Worm (Caenorhabditis elegans) whole organism, L4 larva: ENCODE measurements around the gene plk-3.
"Not testable (repeated sequence)": the region's sequence is repeated elsewhere in the genome, so short reads cannot be mapped to it uniquely, and the experiment has no call there.

ENCODE experiments used
- F37D6.2 ChIP-seq: sonication (generic microtip); optimal IDR thresholded peaks from 2 replicates; lab custom pipeline; 2016; ENCODE audit warnings: mild to moderate bottlenecking, missing genetic modification characterization, missing compliant biosample characterization
- Y48G9A.11 ChIP-seq: fragments of 200-800 bp; sonication (Bioruptor generic); IDR thresholded peaks from 2 replicates; pipeline ENCODE4 v1.3.6; 2022; ENCODE audit warnings: missing genetic modification reagents, missing genetic modification characterization, missing compliant biosample characterization
- arid-1 ChIP-seq: fragments of 200-800 bp; sonication (Bioruptor generic); conservative IDR thresholded peaks from 2 replicates; pipeline ENCODE4 v1.3.6; 2022; ENCODE audit warnings: missing genetic modification reagents, missing genetic modification characterization, missing compliant biosample characterization
- attf-4 ChIP-seq: sonication (generic microtip); optimal IDR thresholded peaks from 3 replicates; lab custom pipeline; 2017; ENCODE audit warnings: missing biosample characterization, missing genetic modification characterization
- ces-1 ChIP-seq: fragments of 150-350 bp; sonication (generic microtip); optimal IDR thresholded peaks from 4 replicates; lab custom pipeline; 2014; ENCODE audit warnings: missing biosample characterization, missing genetic modification reagents, missing genetic modification characterization
- cey-2 ChIP-seq: sonication (generic microtip); optimal IDR thresholded peaks from 3 replicates; lab custom pipeline; 2017; ENCODE audit warnings: missing genetic modification characterization, mild to moderate bottlenecking, missing compliant biosample characterization, antibody characterized with exemption, borderline replicate concordance; ENCODE audit not compliant: insufficient read depth
- ctbp-1 ChIP-seq: fragments of 200-800 bp; sonication (Bioruptor generic); IDR thresholded peaks from 2 replicates; pipeline ENCODE4 v1.3.6; 2022; ENCODE audit warnings: missing genetic modification reagents, missing genetic modification characterization, missing compliant biosample characterization
- daf-19 ChIP-seq: fragments of 200-800 bp; sonication (Bioruptor generic); conservative IDR thresholded peaks from 2 replicates; pipeline ENCODE4 v1.3.6; 2022; ENCODE audit warnings: missing genetic modification characterization, missing compliant biosample characterization
- jun-1 ChIP-seq: fragments of 150-350 bp; optimal IDR thresholded peaks from 2 replicates; lab custom pipeline; 2014; ENCODE audit warnings: missing biosample characterization, missing genetic modification reagents, missing genetic modification characterization
- lim-7 ChIP-seq: fragments of 200-800 bp; sonication (Bioruptor generic); IDR thresholded peaks from 2 replicates; pipeline ENCODE4 v1.3.6; 2022; ENCODE audit warnings: missing genetic modification characterization, missing compliant biosample characterization
- mep-1 ChIP-seq: fragments of 150-350 bp; sonication (generic microtip); optimal IDR thresholded peaks from 3 replicates; lab custom pipeline; 2014; ENCODE audit warnings: missing biosample characterization, missing genetic modification characterization
- mes-2 ChIP-seq: sonication (generic microtip); optimal IDR thresholded peaks from 2 replicates; lab custom pipeline; 2016; ENCODE audit warnings: missing genotype, mild to moderate bottlenecking, missing genetic modification characterization, missing compliant biosample characterization; ENCODE audit not compliant: poor library complexity, severe bottlenecking
- nhr-42 ChIP-seq: fragments of 200-800 bp; sonication (Bioruptor generic); IDR thresholded peaks from 2 replicates; pipeline ENCODE4 v1.3.6; 2022; ENCODE audit warnings: missing genetic modification characterization, missing compliant biosample characterization
- pha-4 ChIP-seq, 2 experiments: fragments of 150-350 bp in 1 of 2; fragments of 200-800 bp in 1 of 2; sonication (Bioruptor generic) in 1 of 2; IDR thresholded peaks in 1 of 2; optimal IDR thresholded peaks in 1 of 2; 2 replicates each; pipeline versions ENCODE4 v1.3.6 to Lab custom; 2014 to 2022; ENCODE audit warnings: missing genetic modification characterization in 2 of 2, missing genetic modification reagents in 2 of 2, missing biosample characterization in 1 of 2, missing compliant biosample characterization in 1 of 2
- php-3 ChIP-seq: fragments of 200-800 bp; sonication (Bioruptor generic); IDR thresholded peaks from 2 replicates; pipeline ENCODE4 v1.3.6; 2022; ENCODE audit warnings: missing genetic modification reagents, missing genetic modification characterization, missing compliant biosample characterization
- rbr-2 ChIP-seq: sonication (generic microtip); optimal IDR thresholded peaks from 2 replicates; lab custom pipeline; 2016; ENCODE audit warnings: missing genotype, missing genetic modification characterization, missing compliant biosample characterization
- set-16 ChIP-seq: fragments of 200-800 bp; sonication (Bioruptor generic); IDR thresholded peaks from 2 replicates; pipeline ENCODE4 v1.3.6; 2022; ENCODE audit warnings: missing genetic modification reagents, missing genetic modification characterization, missing compliant biosample characterization
- snpc-1.2 ChIP-seq: fragments of 200-800 bp; sonication (Bioruptor generic); IDR thresholded peaks from 2 replicates; pipeline ENCODE4 v1.3.6; 2022; ENCODE audit warnings: missing genetic modification reagents, missing genetic modification characterization, missing compliant biosample characterization
- tag-97 ChIP-seq: fragments of 200-800 bp; sonication (Bioruptor generic); IDR thresholded peaks from 2 replicates; pipeline ENCODE4 v1.3.6; 2022; ENCODE audit warnings: missing genetic modification characterization, missing compliant biosample characterization
- tra-1 ChIP-seq: fragments of 200-800 bp; sonication (Bioruptor generic); IDR thresholded peaks from 2 replicates; pipeline ENCODE4 v1.3.6; 2022; ENCODE audit warnings: missing genetic modification reagents, missing genetic modification characterization, missing compliant biosample characterization
- unc-62 ChIP-seq, 3 experiments: fragments of 150-350 bp in 1 of 3; sonication (generic microtip); optimal IDR thresholded peaks in 2 of 3; peaks in 1 of 3; 1 replicate in 1 of 3; 2 replicates in 2 of 3; lab custom pipeline; 2014 to 2017; ENCODE audit warnings: missing biosample characterization in 3 of 3, missing genetic modification characterization in 3 of 3, missing genetic modification reagents in 3 of 3, missing genotype in 1 of 3
- vab-7 ChIP-seq: fragments of 200-800 bp; sonication (Bioruptor generic); IDR thresholded peaks from 2 replicates; pipeline ENCODE4 v1.3.6; 2022; ENCODE audit warnings: missing genetic modification reagents, missing genetic modification characterization, missing compliant biosample characterization
- zfp-3 ChIP-seq: fragments of 200-800 bp; sonication (Bioruptor generic); conservative IDR thresholded peaks from 2 replicates; pipeline ENCODE4 v1.3.6; 2022; ENCODE audit warnings: missing genetic modification reagents, missing genetic modification characterization, missing compliant biosample characterization

plk-3 gene

DNA sequence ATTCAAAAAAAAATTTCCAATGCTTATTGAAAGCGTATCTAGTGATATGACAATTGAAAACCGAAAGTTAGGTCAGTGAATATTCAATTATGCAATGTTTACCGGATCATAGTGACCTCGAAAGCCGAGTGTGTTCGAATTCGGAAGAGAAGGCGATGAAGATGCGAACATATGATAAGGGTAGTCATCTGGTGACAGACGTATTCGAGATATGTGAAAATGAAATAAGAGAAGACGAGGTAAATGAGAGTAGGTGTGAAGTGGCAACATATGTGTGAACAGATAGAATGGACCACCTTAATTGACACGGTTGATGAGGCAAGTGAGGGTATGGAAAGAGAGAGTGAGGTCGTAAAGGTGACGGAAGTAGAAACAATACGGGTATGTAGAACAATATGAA lies 18.1 kb downstream of the plk-3 start:
- TF ChIP-seq pha-4 (GFP tag; IDR thresholded peaks at IDR 0.05; lab: Robert Waterston, UW) (no peak), pha-4 (tag; optimal IDR thresholded peaks at IDR 0.05; lab: Kevin White, UChicago) (no peak), unc-62 (GFP tag; optimal IDR thresholded peaks at IDR 0.05 in 1 of 2; lab: Kevin White, UChicago) (peak in 1 of 2 experiments; percentile 92), unc-62 (tag; optimal IDR thresholded peaks at IDR 0.05; lab: Kevin White, UChicago) (no peak)

DNA sequence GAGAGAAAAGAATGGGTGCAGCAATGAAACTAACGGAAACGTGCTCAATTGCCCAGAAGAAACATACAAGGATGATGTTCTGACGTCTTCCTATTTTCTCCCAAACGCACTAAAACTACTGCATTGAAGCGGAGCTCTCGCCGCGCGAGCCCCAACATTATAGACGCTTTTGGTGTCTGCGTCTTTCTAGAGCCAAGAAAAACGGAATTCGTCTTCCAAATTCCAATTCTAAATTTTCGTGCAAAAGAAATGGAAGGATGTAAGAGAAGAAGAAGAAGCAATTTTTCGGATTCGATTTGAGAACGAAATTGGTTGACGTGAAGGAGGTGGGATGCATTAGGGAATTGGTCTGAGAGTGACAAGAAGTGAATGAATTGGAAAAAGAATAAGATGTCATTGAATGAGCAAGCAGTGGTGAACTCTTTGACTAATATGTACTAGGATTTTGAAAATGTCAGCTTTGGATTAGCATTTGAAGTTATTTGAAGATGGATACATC lies 19.3 kb downstream of the plk-3 start:
- TF ChIP-seq ces-1, result peak; percentile 3
- no peak for TF ChIP-seq jun-1 (tag; lab: Kevin White, UChicago)
- TF ChIP-seq ctbp-1 (GFP tag; lab: Robert Waterston, UW), result 0 out of 2 replicates have a peak, but pooled peaks have one; percentile 12
- TF ChIP-seq unc-62 (GFP tag; optimal IDR thresholded peaks at IDR 0.05 in 1 of 2; lab: Kevin White, UChicago), result peak in 1 of 2 experiments; percentile 93
- TF ChIP-seq unc-62 (tag; optimal IDR thresholded peaks at IDR 0.05; lab: Kevin White, UChicago), result no peak

DNA sequence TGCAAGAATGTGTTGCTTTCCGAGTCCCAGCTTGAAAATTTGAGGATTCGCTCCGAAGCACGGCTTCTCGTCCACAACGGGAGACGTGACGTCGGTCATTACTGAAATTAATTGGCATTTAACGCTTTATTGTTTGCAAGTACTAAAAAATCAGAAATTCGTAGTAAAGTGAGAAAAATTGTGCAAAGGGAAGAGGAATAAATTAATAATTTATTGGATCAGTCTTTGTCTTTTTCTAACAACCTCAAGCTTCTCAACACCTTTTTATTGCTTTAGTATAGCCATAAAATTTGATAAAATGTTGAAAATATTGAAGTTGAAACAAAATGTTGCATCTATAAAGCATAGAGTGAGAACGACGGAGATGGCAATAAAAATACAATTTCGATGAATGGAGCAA lies 21.7 kb downstream of the plk-3 start, which contains the start of gene tes-1:
Gene tes-1 (minus strand): TSS at position 101 of the 400 bp plus-strand sequence.
- TF ChIP-seq php-3 (GFP tag; lab: Robert Waterston, UW) (0 out of 2 replicates have a peak, but pooled peaks have one; percentile 26), attf-4 (tag; lab: Kevin White, UChicago) (no peak)

DNA sequence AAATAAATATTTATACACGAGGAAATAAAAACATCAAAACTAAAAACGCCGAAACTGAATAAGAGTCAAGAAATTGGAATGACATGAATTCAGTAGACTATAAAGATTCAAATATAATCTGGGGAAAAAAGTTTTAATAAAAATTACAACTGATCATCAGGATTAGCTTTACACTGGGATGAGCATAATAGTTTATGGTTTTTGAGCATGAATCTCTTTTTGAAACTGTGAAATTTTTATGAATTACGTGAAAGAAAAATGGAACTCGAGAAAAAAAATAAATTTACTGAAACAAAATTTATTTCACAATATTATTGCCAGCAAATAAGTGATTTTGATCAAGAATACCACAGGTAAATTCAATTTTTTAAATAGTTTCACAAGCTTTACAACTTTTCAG lies 25.5 kb downstream of the plk-3 start, which contains the start of gene B0496.2:
Gene B0496.2 (plus strand): TSS at position 301 of the 400 bp plus-strand sequence.
- TF ChIP-seq daf-19 (GFP tag; lab: Robert Waterston, UW), result no peak
- no peak for TF ChIP-seq mes-2 (tag; lab: Kevin White, UChicago)
- TF ChIP-seq nhr-42 (GFP tag; lab: Robert Waterston, UW), result no peak
- TF ChIP-seq rbr-2 (tag; lab: Kevin White, UChicago), result no peak
- TF ChIP-seq arid-1 (GFP tag; lab: Robert Waterston, UW), result no peak
- TF ChIP-seq vab-7, result no peak

DNA sequence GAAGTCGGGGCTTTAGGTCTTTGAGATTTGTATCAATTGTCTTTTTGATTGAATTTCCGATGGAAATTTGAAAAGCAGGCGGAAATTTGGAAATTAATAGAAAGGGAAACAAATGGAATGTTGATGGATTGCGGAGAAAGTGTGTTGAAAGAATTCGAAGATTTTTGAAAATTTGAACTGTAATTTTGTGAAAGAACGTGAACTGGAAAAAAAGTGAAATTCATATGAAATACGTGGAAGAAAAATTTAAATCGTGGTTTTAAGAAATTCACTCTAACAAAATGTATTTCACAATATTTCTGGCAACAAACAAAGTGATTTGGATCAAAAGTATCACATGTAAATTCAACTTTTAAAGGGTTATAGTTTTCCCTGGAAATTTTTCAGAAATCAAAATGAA lies 27.0 kb downstream of the plk-3 start, which contains the start of gene B0496.1:
Gene B0496.1 (plus strand): TSS at position 301 of the 400 bp plus-strand sequence.
- TF ChIP-seq set-16 (no peak), cey-2 (tag; lab: Kevin White, UChicago) (no peak), zfp-3 (GFP tag; lab: Robert Waterston, UW) (no peak), mes-2 (tag; lab: Kevin White, UChicago) (no peak), daf-19 (GFP tag; lab: Robert Waterston, UW) (no peak), tag-97 (GFP tag; lab: Robert Waterston, UW) (no peak), mep-1 (tag; lab: Kevin White, UChicago) (no peak)

DNA sequence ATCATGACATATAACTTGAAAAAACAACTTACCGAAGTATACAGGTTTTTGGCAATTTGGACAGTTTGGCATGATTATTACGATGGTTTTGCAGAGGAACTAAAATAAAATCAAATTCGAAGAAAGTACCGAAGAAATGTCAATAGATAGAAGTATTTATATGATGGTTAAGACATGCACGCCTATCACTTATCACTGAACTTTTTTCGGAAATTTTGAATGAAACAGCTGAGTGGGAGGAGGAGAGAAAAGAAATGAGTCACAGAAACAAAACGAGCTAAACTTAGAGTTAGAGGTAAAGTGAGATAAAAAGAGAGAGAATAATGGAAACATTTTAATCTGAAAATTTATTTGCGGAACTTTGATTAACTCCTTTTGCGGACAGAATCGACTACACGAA lies 27.8 kb downstream of the plk-3 start, which contains the start of gene valv-1:
Gene valv-1 (minus strand): TSS at position 101 of the 400 bp plus-strand sequence.
- TF ChIP-seq F37D6.2 (tag; lab: Kevin White, UChicago) (no peak), unc-62 (GFP tag; optimal IDR thresholded peaks at IDR 0.05 in 1 of 2; lab: Kevin White, UChicago) (peak in 1 of 2 experiments; percentile 51), unc-62 (tag; optimal IDR thresholded peaks at IDR 0.05; lab: Kevin White, UChicago) (no peak)

DNA sequence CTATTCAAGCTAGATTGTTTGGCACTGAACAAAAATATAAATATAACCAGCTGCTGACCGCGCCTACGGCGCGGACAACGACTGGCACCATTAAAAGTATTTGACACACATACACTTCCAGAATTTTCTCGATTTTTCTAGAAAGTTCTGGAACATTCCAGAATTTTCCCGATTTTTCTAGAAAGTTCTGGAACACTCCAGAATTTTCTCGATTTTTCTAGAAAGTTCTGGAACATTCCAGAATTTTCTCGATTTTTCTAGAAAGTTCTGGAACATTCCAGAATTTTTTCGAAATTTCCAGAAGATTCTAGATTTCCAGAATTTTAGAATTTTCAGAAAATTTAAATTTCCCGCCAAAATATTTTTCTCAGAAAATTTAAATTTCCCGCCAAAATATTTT lies 32.0 kb downstream of the plk-3 start:
- TF ChIP-seq lim-7 (GFP tag; lab: Robert Waterston, UW), result peak; percentile 73
- 0 out of 2 replicates have a peak, but pooled peaks have one; percentile 22 for TF ChIP-seq snpc-1.2
- peak; percentile 12; the same call in 1 of the 2 replicates for TF ChIP-seq pha-4 (GFP tag; IDR thresholded peaks at IDR 0.05; lab: Robert Waterston, UW)
- not testable (repeated sequence) for TF ChIP-seq pha-4 (tag; optimal IDR thresholded peaks at IDR 0.05; lab: Kevin White, UChicago)
- 0 out of 2 replicates have a peak, but pooled peaks have one; percentile 28 for TF ChIP-seq tra-1 (GFP tag; lab: Robert Waterston, UW)
- 0 out of 2 replicates have a peak, but pooled peaks have one; percentile 36 for TF ChIP-seq Y48G9A.11 (GFP tag; lab: Robert Waterston, UW)
